Worm (Caenorhabditis elegans) whole organism, L4/young adult: ENCODE measurements around the gene F58E2.3.

Experiments
- W03F9.2 ChIP-seq: fragments of 150-350 bp; optimal IDR thresholded peaks from 2 replicates; lab custom pipeline; 2014; ENCODE audit warnings: missing biosample characterization, missing genetic modification characterization
- dao-5 ChIP-seq: sonication (generic microtip); optimal IDR thresholded peaks from 2 replicates; lab custom pipeline; 2016; ENCODE audit warnings: missing genotype, missing genetic modification characterization, moderate library complexity, missing compliant biosample characterization
- him-1 ChIP-seq: sonication (generic microtip); optimal IDR thresholded peaks from 2 replicates; lab custom pipeline; 2016; ENCODE audit warnings: missing genotype, missing genetic modification reagents, missing genetic modification characterization, missing compliant biosample characterization

- TF ChIP-seq dao-5 (tag; lab: Kevin White, UChicago) (no peak), him-1 (tag; lab: Kevin White, UChicago) (no peak), W03F9.2 (tag; lab: Kevin White, UChicago) (no peak)
Observed at ce11 chrIV:3467128-3467527, at the start of gene F58E2.3.
